Worm (Caenorhabditis elegans): ENCODE measurements around the gene cdc-14.

Gene cdc-14

ce11 chrII:5577060-5577459 lies 16.2 kb downstream of the cdc-14 start (continued):
- TF ChIP-seq dve-1 (tag; optimal IDR thresholded peaks at IDR 0.05; ENCODE audit: insufficient read depth): peak; percentile 65
- TF ChIP-seq vab-7 (GFP tag; IDR thresholded peaks at IDR 0.05): peak; percentile 67; the same call in 1 of the 2 replicates
- TF ChIP-seq lim-7 (GFP tag; IDR thresholded peaks at IDR 0.05): peak; percentile 77
- TF ChIP-seq aly-2 (tag; optimal IDR thresholded peaks at IDR 0.05): no peak
- TF ChIP-seq F49E8.2 (tag; optimal IDR thresholded peaks at IDR 0.05; ENCODE audit: borderline replicate concordance): no peak
- TF ChIP-seq lin-39 (tag; optimal IDR thresholded peaks at IDR 0.05): no peak
- TF ChIP-seq tra-1 (GFP tag; IDR thresholded peaks at IDR 0.05): peak; percentile 54; the same call in 1 of the 2 replicates
- TF ChIP-seq fkh-10 (GFP tag; optimal IDR thresholded peaks at IDR 0.05): no peak
- no peak for TF ChIP-seq ceh-62 (tag; optimal IDR thresholded peaks at IDR 0.05)
- TF ChIP-seq lin-13 (GFP tag; optimal IDR thresholded peaks at IDR 0.05): no peak
- peak; percentile 60 for TF ChIP-seq rbr-2 (tag; optimal IDR thresholded peaks at IDR 0.05)
- peak; percentile 56 for TF ChIP-seq dmd-9 (GFP tag; IDR thresholded peaks at IDR 0.05)
- TF ChIP-seq nhr-42 (GFP tag; IDR thresholded peaks at IDR 0.05): 0 out of 2 replicates have a peak, but pooled peaks have one; percentile 44
- TF ChIP-seq duxl-1 (tag; optimal IDR thresholded peaks at IDR 0.05; ENCODE audit: poor library complexity): peak; percentile 41
- peak; percentile 80 for TF ChIP-seq hmg-1.1 (GFP tag; IDR thresholded peaks at IDR 0.05)
- TF ChIP-seq F37D6.2 (tag; optimal IDR thresholded peaks at IDR 0.05): peak; percentile 17
- TF ChIP-seq nhr-25 (tag; optimal IDR thresholded peaks at IDR 0.05; ENCODE audit: borderline replicate concordance, insufficient read depth): no peak
- TF ChIP-seq dmd-6 (GFP tag; IDR thresholded peaks at IDR 0.05): peak; percentile 59
- TF ChIP-seq hlh-30 (tag; optimal IDR thresholded peaks at IDR 0.05; ENCODE audit: insufficient read depth): peak; percentile 52
- no peak for TF ChIP-seq snpc-4 (tag; optimal IDR thresholded peaks at IDR 0.05)
- TF ChIP-seq spr-3 (GFP tag; optimal IDR thresholded peaks at IDR 0.05): peak; percentile 40
- TF ChIP-seq set-16 (GFP tag; IDR thresholded peaks at IDR 0.05): no peak
- no peak for TF ChIP-seq zfp-2 (tag; optimal IDR thresholded peaks at IDR 0.05)
- no peak for TF ChIP-seq sdz-12 (GFP tag; optimal IDR thresholded peaks at IDR 0.05)
- TF ChIP-seq unc-39 (tag; optimal IDR thresholded peaks at IDR 0.05): no peak
- TF ChIP-seq nhr-48 (tag; optimal IDR thresholded peaks at IDR 0.05): no peak
- TF ChIP-seq hif-1 (tag; optimal IDR thresholded peaks at IDR 0.05): peak in 1 of 2 experiments; percentile 6
- peak; percentile 51 for TF ChIP-seq unc-130 (GFP tag; optimal IDR thresholded peaks at IDR 0.05)
- TF ChIP-seq spr-1 (tag; optimal IDR thresholded peaks at IDR 0.05): peak; percentile 11
- peak; percentile 46; the same call in 1 of the 2 replicates for TF ChIP-seq ceh-20 (GFP tag; IDR thresholded peaks at IDR 0.05)
- TF ChIP-seq nhr-11 (tag; optimal IDR thresholded peaks at IDR 0.05): no peak
- 0 out of 2 replicates have a peak, but pooled peaks have one; percentile 26 for TF ChIP-seq ceh-44 (GFP tag; IDR thresholded peaks at IDR 0.05)

- TF ChIP-seq F26F4.8 (GFP tag; conservative IDR thresholded peaks at IDR 0.05) (no peak), Y105C5A.15 (GFP tag; IDR thresholded peaks at IDR 0.05) (0 out of 2 replicates have a peak, but pooled peaks have one; percentile 32), nhr-237 (tag; optimal IDR thresholded peaks at IDR 0.05) (no peak), snpc-4 (tag; optimal IDR thresholded peaks at IDR 0.05) (no peak), aha-1 (tag) (peak; percentile 56), mep-1 (tag; optimal IDR thresholded peaks at IDR 0.05) (peak; percentile 42), jun-1 (tag; optimal IDR thresholded peaks at IDR 0.05) (no peak), tra-1 (GFP tag; IDR thresholded peaks at IDR 0.05) (peak; percentile 21; the same call in 1 of the 2 replicates), arid-1 (GFP tag; conservative IDR thresholded peaks at IDR 0.05) (no peak), ceh-82 (tag; optimal IDR thresholded peaks at IDR 0.05) (no peak), hmg-1.1 (GFP tag; IDR thresholded peaks at IDR 0.05) (no peak), dmd-6 (GFP tag; IDR thresholded peaks at IDR 0.05) (peak; percentile 38), mdt-29 (GFP tag; IDR thresholded peaks at IDR 0.05) (0 out of 2 replicates have a peak, but pooled peaks have one; percentile 7), zag-1 (tag; optimal IDR thresholded peaks at IDR 0.05) (no peak), T20F7.1 (GFP tag; optimal IDR thresholded peaks at IDR 0.05) (peak; percentile 2), nhr-102 (tag; optimal IDR thresholded peaks at IDR 0.05) (peak; percentile 64), zip-2 (tag; optimal IDR thresholded peaks at IDR 0.05) (peak; percentile 3), sdz-12 (GFP tag; optimal IDR thresholded peaks at IDR 0.05) (no peak), daf-16 (GFP tag; optimal IDR thresholded peaks at IDR 0.05) (peak in 1 of 2 experiments; percentile 24), daf-16 (tag; optimal IDR thresholded peaks at IDR 0.05) (no peak), lin-38 (GFP tag; IDR thresholded peaks at IDR 0.05) (peak; percentile 28), lin-39 (tag; optimal IDR thresholded peaks at IDR 0.05) (no peak), lsy-2 (tag; optimal IDR thresholded peaks at IDR 0.05) (peak in 1 of 2 experiments; percentile 30), T26A8.4 (GFP tag; IDR thresholded peaks at IDR 0.05) (peak; percentile 60; the same call in 1 of the 2 replicates), ceh-28 (tag; optimal IDR thresholded peaks at IDR 0.05) (no peak)
Measured at ce11 chrII:5574925-5575324, 18.3 kb downstream of the cdc-14 start.

All from whole organism, L4 larva.